Worm (Caenorhabditis elegans): ENCODE measurements around the gene T04F3.3.
A peak's percentile ranks its signal among the peaks of the same experiment; 100 is the strongest.

T04F3.3 gene

ce11 chrV:11787258-11787657, 28.5 kb downstream of the T04F3.3 start, which contains the start of gene F55A11.7:
F55A11.7 (minus strand) TSS chrV:11787443.
- TF ChIP-seq dao-5 (tag; optimal IDR thresholded peaks at IDR 0.05) = no peak
- TF ChIP-seq him-1 (tag; optimal IDR thresholded peaks at IDR 0.05) = no peak
- no peak for TF ChIP-seq W03F9.2 (tag; optimal IDR thresholded peaks at IDR 0.05)

ce11 chrV:11787742-11788238, 29.1 kb downstream of the T04F3.3 start, which contains the start of gene F55A11.8:
F55A11.8 (plus strand) TSS chrV:11788188.
- no peak for TF ChIP-seq him-1 (tag; optimal IDR thresholded peaks at IDR 0.05)
- TF ChIP-seq W03F9.2 (tag; optimal IDR thresholded peaks at IDR 0.05) = peak; percentile 31

ce11 chrV:11789474-11789873, 30.7 kb downstream of the T04F3.3 start, which contains the start of gene D2023.1:
D2023.1 (plus strand) TSS chrV:11789550.
- no peak for TF ChIP-seq W03F9.2 (tag; optimal IDR thresholded peaks at IDR 0.05)
- no peak for TF ChIP-seq dao-5 (tag; optimal IDR thresholded peaks at IDR 0.05)
- TF ChIP-seq him-1 (tag; optimal IDR thresholded peaks at IDR 0.05) = no peak

- TF ChIP-seq W03F9.2 (tag; optimal IDR thresholded peaks at IDR 0.05) (no peak), dao-5 (tag; optimal IDR thresholded peaks at IDR 0.05) (no peak), him-1 (tag; optimal IDR thresholded peaks at IDR 0.05) (no peak)
These were observed 35.4 kb downstream of the T04F3.3 start for ce11 chrV:11794172-11794571.

- TF ChIP-seq dao-5 (tag; optimal IDR thresholded peaks at IDR 0.05) (no peak), W03F9.2 (tag; optimal IDR thresholded peaks at IDR 0.05) (no peak), him-1 (tag; optimal IDR thresholded peaks at IDR 0.05) (no peak)
These were observed 36.6 kb downstream of the T04F3.3 start for ce11 chrV:11795352-11795751.

- no peak for TF ChIP-seq W03F9.2 (tag; optimal IDR thresholded peaks at IDR 0.05)
- TF ChIP-seq him-1 (tag; optimal IDR thresholded peaks at IDR 0.05) = no peak
- TF ChIP-seq dao-5 (tag; optimal IDR thresholded peaks at IDR 0.05) = no peak
These were observed 37.6 kb downstream of the T04F3.3 start for ce11 chrV:11796343-11796742.

- TF ChIP-seq dao-5 (tag; optimal IDR thresholded peaks at IDR 0.05) (no peak), him-1 (tag; optimal IDR thresholded peaks at IDR 0.05) (no peak), W03F9.2 (tag; optimal IDR thresholded peaks at IDR 0.05) (no peak)
These were observed 38.6 kb downstream of the T04F3.3 start for ce11 chrV:11797272-11797855.

ce11 chrV:11798320-11798719, 39.6 kb downstream of the T04F3.3 start:
- TF ChIP-seq dao-5 (tag; optimal IDR thresholded peaks at IDR 0.05) (no peak), him-1 (tag; optimal IDR thresholded peaks at IDR 0.05) (no peak), W03F9.2 (tag; optimal IDR thresholded peaks at IDR 0.05) (no peak)

ce11 chrV:11799252-11799822, 40.6 kb downstream of the T04F3.3 start:
- no peak for TF ChIP-seq him-1 (tag; optimal IDR thresholded peaks at IDR 0.05)
- TF ChIP-seq W03F9.2 (tag; optimal IDR thresholded peaks at IDR 0.05) = no peak
- TF ChIP-seq dao-5 (tag; optimal IDR thresholded peaks at IDR 0.05) = no peak

- no peak for TF ChIP-seq him-1 (tag; optimal IDR thresholded peaks at IDR 0.05)
- TF ChIP-seq dao-5 (tag; optimal IDR thresholded peaks at IDR 0.05) = no peak
- no peak for TF ChIP-seq W03F9.2 (tag; optimal IDR thresholded peaks at IDR 0.05)
These were observed 41.8 kb downstream of the T04F3.3 start for ce11 chrV:11800486-11800885.

- no peak for TF ChIP-seq W03F9.2 (tag; optimal IDR thresholded peaks at IDR 0.05)
- no peak for TF ChIP-seq dao-5 (tag; optimal IDR thresholded peaks at IDR 0.05)
- no peak for TF ChIP-seq him-1 (tag; optimal IDR thresholded peaks at IDR 0.05)
These were observed 42.5 kb downstream of the T04F3.3 start for ce11 chrV:11801076-11801849.

- TF ChIP-seq him-1 (tag; optimal IDR thresholded peaks at IDR 0.05) = no peak
These were observed 43.8 kb downstream of the T04F3.3 start for ce11 chrV:11802508-11802907.

ce11 chrV:11803518-11803994, 44.8 kb downstream of the T04F3.3 start:
- no peak for TF ChIP-seq him-1 (tag; optimal IDR thresholded peaks at IDR 0.05)
- TF ChIP-seq dao-5 (tag; optimal IDR thresholded peaks at IDR 0.05) = no peak
- no peak for TF ChIP-seq W03F9.2 (tag; optimal IDR thresholded peaks at IDR 0.05)

ce11 chrV:11809935-11810334, 51.2 kb downstream of the T04F3.3 start:
- TF ChIP-seq him-1 (tag; optimal IDR thresholded peaks at IDR 0.05) = no peak
- no peak for TF ChIP-seq dao-5 (tag; optimal IDR thresholded peaks at IDR 0.05)
- no peak for TF ChIP-seq W03F9.2 (tag; optimal IDR thresholded peaks at IDR 0.05)

Measured in whole organism, L4/young adult.